Worm (Caenorhabditis elegans): ENCODE results near the gene mig-10.

ce11 chrIII:8325574-8326513, 46.9 kb downstream of the mig-10 start, which contains the start of gene ZC262.13:
- no peak for TF ChIP-seq R02D3.7 (tag; optimal IDR thresholded peaks at IDR 0.05)
- TF ChIP-seq ceh-82 (tag; optimal IDR thresholded peaks at IDR 0.05) = no peak
- no peak for TF ChIP-seq lsy-2 (tag; optimal IDR thresholded peaks at IDR 0.05)

All from whole organism, L2 larva.